Fruit fly (Drosophila melanogaster) whole organism, embryonic: Measurements from ENCODE around the gene SIFaR.

Experiments used
- BtbVII ChIP-seq: fragments of 200-800 bp; sonication (Bioruptor generic); optimal IDR thresholded peaks from 3 replicates; lab custom pipeline; 2017; ENCODE audit warnings: missing biosample characterization, mild to moderate bottlenecking, missing genetic modification characterization
- Bteb2 ChIP-seq: fragments of 200-800 bp; sonication (Bioruptor generic); optimal IDR thresholded peaks from 2 replicates; lab custom pipeline; 2016; ENCODE audit warnings: missing biosample characterization, missing genetic modification characterization
- CG11560 ChIP-seq: fragments of 200-800 bp; sonication (Bioruptor generic); IDR thresholded peaks from 3 replicates; pipeline ENCODE4 v1.3.6; 2022; ENCODE audit warnings: missing biosample characterization, missing genetic modification characterization
- CG12236 ChIP-seq: fragments of 200-800 bp; sonication (Bioruptor generic); optimal IDR thresholded peaks from 2 replicates; lab custom pipeline; 2016; ENCODE audit warnings: missing biosample characterization, missing genetic modification characterization
- CG12942 ChIP-seq: fragments of 200-800 bp; sonication (Bioruptor generic); optimal IDR thresholded peaks from 3 replicates; lab custom pipeline; 2016; ENCODE audit warnings: missing biosample characterization, missing genetic modification characterization
- CG16863 ChIP-seq: fragments of 200-800 bp; sonication (Bioruptor generic); optimal IDR thresholded peaks from 3 replicates; lab custom pipeline; 2016; ENCODE audit warnings: missing biosample characterization, missing genetic modification characterization
- CG17186 ChIP-seq: fragments of 200-800 bp; sonication (Bioruptor generic); optimal IDR thresholded peaks from 3 replicates; lab custom pipeline; 2017; ENCODE audit warnings: missing biosample characterization, missing genetic modification reagents, missing genetic modification characterization
- CG18619 ChIP-seq: fragments of 200-800 bp; sonication (Bioruptor generic); optimal IDR thresholded peaks from 3 replicates; lab custom pipeline; 2017; ENCODE audit warnings: missing biosample characterization, mild to moderate bottlenecking, missing genetic modification characterization
- CG2199 ChIP-seq: fragments of 200-800 bp; sonication (Bioruptor generic); IDR thresholded peaks from 3 replicates; pipeline ENCODE4 v1.3.6; 2022; ENCODE audit warnings: missing biosample characterization, missing genetic modification characterization
- CG31224 ChIP-seq: fragments of 200-800 bp; sonication (Bioruptor generic); IDR thresholded peaks from 2 replicates; pipeline ENCODE4 v1.3.6; 2022; ENCODE audit warnings: missing biosample characterization, missing genetic modification characterization
- CG33557 ChIP-seq: fragments of 200-800 bp; sonication (Bioruptor generic); optimal IDR thresholded peaks from 2 replicates; lab custom pipeline; 2019; ENCODE audit warnings: missing biosample characterization, mild to moderate bottlenecking, missing genetic modification characterization, moderate library complexity
- CG34422 ChIP-seq: fragments of 200-800 bp; sonication (Bioruptor generic); IDR thresholded peaks from 3 replicates; pipeline ENCODE4 v1.3.6; 2022; ENCODE audit warnings: missing biosample characterization, missing genetic modification characterization
- CG3995 ChIP-seq: fragments of 200-800 bp; sonication (Bioruptor generic); optimal IDR thresholded peaks from 3 replicates; lab custom pipeline; 2016; ENCODE audit warnings: missing biosample characterization, missing genetic modification characterization
- CG4282 ChIP-seq: fragments of 200-800 bp; sonication (Bioruptor generic); optimal IDR thresholded peaks from 2 replicates; lab custom pipeline; 2016; ENCODE audit warnings: missing biosample characterization, missing genetic modification characterization
- CG4820 ChIP-seq: fragments of 200-800 bp; sonication (Bioruptor generic); optimal IDR thresholded peaks from 3 replicates; lab custom pipeline; 2016; ENCODE audit warnings: missing biosample characterization, missing genetic modification characterization
- CG6272 ChIP-seq: fragments of 200-800 bp; sonication (Bioruptor generic); IDR thresholded peaks from 2 replicates; pipeline ENCODE4 v1.3.6; 2022; ENCODE audit warnings: missing biosample characterization, missing genetic modification characterization
- CG7963 ChIP-seq: fragments of 200-800 bp; sonication (Bioruptor generic); IDR thresholded peaks from 3 replicates; pipeline ENCODE4 v1.3.6; 2022; ENCODE audit warnings: missing biosample characterization, missing genetic modification characterization; ENCODE audit not compliant: partially characterized antibody
- CG9817 ChIP-seq: fragments of 200-800 bp; sonication (Bioruptor generic); optimal IDR thresholded peaks from 2 replicates; lab custom pipeline; 2018; ENCODE audit warnings: missing biosample characterization, mild to moderate bottlenecking, missing genetic modification characterization, moderate library complexity
- Chrac-16 ChIP-seq: fragments of 200-800 bp; sonication (Bioruptor generic); optimal IDR thresholded peaks from 3 replicates; lab custom pipeline; 2016; ENCODE audit warnings: missing biosample characterization, missing genetic modification characterization
- Dll ChIP-seq: fragments of 200-800 bp; sonication (Bioruptor generic); IDR thresholded peaks from 4 replicates; pipeline ENCODE4 v1.3.6; 2022; ENCODE audit warnings: missing biosample characterization, missing genetic modification characterization; ENCODE audit not compliant: partially characterized antibody
- ERR ChIP-seq: fragments of 200-800 bp; sonication (Bioruptor generic); optimal IDR thresholded peaks from 2 replicates; lab custom pipeline; 2016; ENCODE audit warnings: missing biosample characterization, missing genetic modification characterization
- Elba2 ChIP-seq: fragments of 200-800 bp; sonication (Bioruptor generic); optimal IDR thresholded peaks from 3 replicates; lab custom pipeline; 2016; ENCODE audit warnings: missing biosample characterization, missing genetic modification characterization
- H2.0 ChIP-seq: fragments of 200-800 bp; sonication (Bioruptor generic); IDR thresholded peaks from 2 replicates; pipeline ENCODE4 v1.3.6; 2022; ENCODE audit warnings: missing biosample characterization, missing genetic modification characterization
- Hr78 ChIP-seq, 2 experiments: fragments of 200-800 bp in 1 of 2; fragments of >200 bp in 1 of 2; sonication (Bioruptor generic) in 1 of 2; optimal IDR thresholded peaks; 2 replicates each; lab custom pipeline; 2017 to 2019; ENCODE audit warnings: missing biosample characterization in 2 of 2, missing genetic modification characterization in 2 of 2, mild to moderate bottlenecking in 1 of 2, moderate library complexity in 1 of 2
- MTF-1 ChIP-seq: fragments of 200-800 bp; sonication (Bioruptor generic); optimal IDR thresholded peaks from 2 replicates; lab custom pipeline; 2018; ENCODE audit warnings: missing biosample characterization, mild to moderate bottlenecking, missing genetic modification characterization, borderline replicate concordance
- Oli ChIP-seq: fragments of 200-800 bp; sonication (Bioruptor generic); optimal IDR thresholded peaks from 2 replicates; lab custom pipeline; 2018; ENCODE audit warnings: missing biosample characterization, mild to moderate bottlenecking, missing genetic modification characterization, moderate library complexity
- Spps ChIP-seq: fragments of 200-800 bp; sonication (Bioruptor generic); optimal IDR thresholded peaks from 2 replicates; lab custom pipeline; 2018; ENCODE audit warnings: missing biosample characterization, mild to moderate bottlenecking, missing genetic modification characterization
- Usf ChIP-seq: fragments of 200-800 bp; sonication (Bioruptor generic); optimal IDR thresholded peaks from 2 replicates; lab custom pipeline; 2017; ENCODE audit warnings: missing genotype, missing biosample characterization, missing genetic modification characterization
- ap ChIP-seq: fragments of 200-800 bp; sonication (Bioruptor generic); IDR thresholded peaks from 2 replicates; pipeline ENCODE4 v1.3.6; 2022; ENCODE audit warnings: missing biosample characterization, missing genetic modification characterization
- ato ChIP-seq: fragments of 200-800 bp; sonication (Bioruptor generic); IDR thresholded peaks from 2 replicates; pipeline ENCODE4 v1.3.6; 2022; ENCODE audit warnings: missing biosample characterization, missing genetic modification characterization; ENCODE audit not compliant: partially characterized antibody
- br ChIP-seq: fragments of >200 bp; optimal IDR thresholded peaks from 2 replicates; lab custom pipeline; 2017
- cas ChIP-seq: fragments of 200-800 bp; sonication (Bioruptor generic); IDR thresholded peaks from 2 replicates; pipeline ENCODE4 v1.3.6; 2022; ENCODE audit warnings: missing biosample characterization, missing genetic modification characterization
- ci ChIP-seq: fragments of 200-800 bp; sonication (Bioruptor generic); IDR thresholded peaks from 3 replicates; pipeline ENCODE4 v1.3.6; 2022; ENCODE audit warnings: missing biosample characterization, missing genetic modification characterization
- corto ChIP-seq: fragments of 200-800 bp; sonication (Bioruptor generic); optimal IDR thresholded peaks from 2 replicates; lab custom pipeline; 2016; ENCODE audit warnings: missing biosample characterization, mild to moderate bottlenecking, missing genetic modification characterization, moderate library complexity
- dan ChIP-seq: fragments of 200-800 bp; sonication (Bioruptor generic); IDR thresholded peaks from 2 replicates; pipeline ENCODE4 v1.3.6; 2022; ENCODE audit warnings: missing biosample characterization, missing genetic modification characterization
- danr ChIP-seq: fragments of 200-800 bp; sonication (Bioruptor generic); IDR thresholded peaks from 2 replicates; pipeline ENCODE4 v1.3.6; 2022; ENCODE audit warnings: missing biosample characterization, missing genetic modification characterization
- emc ChIP-seq: fragments of 200-800 bp; sonication (Bioruptor generic); optimal IDR thresholded peaks from 2 replicates; lab custom pipeline; 2016; ENCODE audit warnings: missing biosample characterization, missing genetic modification characterization
- ewg ChIP-seq: fragments of 200-800 bp; sonication (Bioruptor generic); optimal IDR thresholded peaks from 3 replicates; lab custom pipeline; 2017; ENCODE audit warnings: mild to moderate bottlenecking, missing biosample characterization, missing genetic modification reagents, missing genetic modification characterization
- fd3F ChIP-seq: fragments of 200-800 bp; sonication (Bioruptor generic); optimal IDR thresholded peaks from 2 replicates; lab custom pipeline; 2018; ENCODE audit warnings: missing biosample characterization, mild to moderate bottlenecking, missing genetic modification characterization, moderate library complexity
- gem ChIP-seq: fragments of 200-800 bp; sonication (Bioruptor generic); optimal IDR thresholded peaks from 2 replicates; lab custom pipeline; 2019; ENCODE audit warnings: missing biosample characterization, mild to moderate bottlenecking, missing genetic modification characterization, moderate library complexity
- insv ChIP-seq, 2 experiments: fragments of 200-800 bp; sonication (Bioruptor generic); optimal IDR thresholded peaks; 3 replicates each; lab custom pipeline; 2016 to 2018; ENCODE audit warnings: missing biosample characterization in 2 of 2, missing genetic modification characterization in 2 of 2
- klu ChIP-seq: fragments of 200-800 bp; sonication (Bioruptor generic); IDR thresholded peaks from 2 replicates; pipeline ENCODE4 v1.3.6; 2022; ENCODE audit warnings: missing biosample characterization, missing genetic modification characterization
- nerfin-1 ChIP-seq: fragments of 200-800 bp; sonication (Bioruptor generic); optimal IDR thresholded peaks from 3 replicates; lab custom pipeline; 2019; ENCODE audit warnings: missing biosample characterization, mild to moderate bottlenecking, missing genetic modification characterization, moderate library complexity
- peb ChIP-seq: fragments of 200-800 bp; sonication (Bioruptor generic); IDR thresholded peaks from 2 replicates; pipeline ENCODE4 v1.3.6; 2022; ENCODE audit warnings: missing biosample characterization, missing genetic modification characterization
- row ChIP-seq: fragments of 200-800 bp; sonication (Bioruptor generic); IDR thresholded peaks from 3 replicates; pipeline ENCODE4 v1.3.6; 2022; ENCODE audit warnings: missing biosample characterization, missing genetic modification characterization
- shn ChIP-seq: fragments of 200-800 bp; sonication (Bioruptor generic); optimal IDR thresholded peaks from 3 replicates; lab custom pipeline; 2016; ENCODE audit warnings: missing biosample characterization, missing genetic modification characterization
- sim ChIP-seq: fragments of 200-800 bp; sonication (Bioruptor generic); IDR thresholded peaks from 2 replicates; pipeline ENCODE4 v1.3.6; 2022; ENCODE audit warnings: missing biosample characterization, missing genetic modification characterization
- tgo ChIP-seq: fragments of 200-800 bp; sonication (Bioruptor generic); IDR thresholded peaks from 3 replicates; pipeline ENCODE4 v1.3.6; 2022; ENCODE audit warnings: missing biosample characterization, missing genetic modification characterization
- tll ChIP-seq, 2 experiments: fragments of 200-800 bp in 1 of 2; fragments of >200 bp in 1 of 2; sonication (Bioruptor generic) in 1 of 2; optimal IDR thresholded peaks; 2 replicates each; lab custom pipeline; 2017 to 2019; ENCODE audit warnings: missing biosample characterization in 2 of 2, missing genetic modification characterization in 2 of 2, mild to moderate bottlenecking in 1 of 2, moderate library complexity in 1 of 2
- toy ChIP-seq: fragments of 200-800 bp; sonication (Bioruptor generic); IDR thresholded peaks from 2 replicates; pipeline ENCODE4 v1.3.6; 2022; ENCODE audit warnings: missing biosample characterization, missing genetic modification characterization
- trem ChIP-seq: fragments of 200-800 bp; optimal IDR thresholded peaks from 3 replicates; lab custom pipeline; 2019; ENCODE audit warnings: missing biosample characterization, mild to moderate bottlenecking, missing genetic modification characterization, moderate library complexity
- trh ChIP-seq: fragments of 200-800 bp; sonication (Bioruptor generic); optimal IDR thresholded peaks from 2 replicates; lab custom pipeline; 2016; ENCODE audit warnings: missing biosample characterization, missing genetic modification characterization

The SIFaR gene

dm6 chr3R:21339006-21339420 lies 45.2 kb upstream of the SIFaR start (continued):
- TF ChIP-seq ato (GFP tag; lab: Robert Waterston, UW), result no peak
- no peak for TF ChIP-seq CG7963 (GFP tag; lab: Robert Waterston, UW)
- TF ChIP-seq br (lab: Kevin White, UChicago), result no peak
- no peak for TF ChIP-seq CG6272 (GFP tag; lab: Robert Waterston, UW)
- peak; percentile 49; the same call in 2 of the 3 replicates for TF ChIP-seq tgo (GFP tag; lab: Robert Waterston, UW)
- TF ChIP-seq toy (GFP tag; lab: Robert Waterston, UW), result no peak
- no peak for TF ChIP-seq CG17186
- peak; percentile 38 for TF ChIP-seq CG4820 (GFP tag; lab: Kevin White, UChicago)
- peak; percentile 68 for TF ChIP-seq CG18619 (GFP tag; lab: Kevin White, UChicago)
- no peak for TF ChIP-seq emc (GFP tag; lab: Kevin White, UChicago)
- TF ChIP-seq CG2199 (GFP tag; lab: Robert Waterston, UW), result no peak
- peak; percentile 52 for TF ChIP-seq BtbVII
- TF ChIP-seq MTF-1 (GFP tag; lab: Kevin White, UChicago), result no peak
- TF ChIP-seq CG11560 (tag; lab: Robert Waterston, UW), result no peak
- no peak for TF ChIP-seq Bteb2 (GFP tag; lab: Kevin White, UChicago)
- no peak for TF ChIP-seq H2.0 (GFP tag; lab: Robert Waterston, UW)
- peak; percentile 68 for TF ChIP-seq row (GFP tag; lab: Robert Waterston, UW)
- TF ChIP-seq CG12236 (GFP tag; lab: Kevin White, UChicago), result no peak
- TF ChIP-seq ERR (GFP tag; lab: Kevin White, UChicago), result no peak
- no peak for TF ChIP-seq Elba2 (GFP tag; lab: Kevin White, UChicago)
- TF ChIP-seq Spps, result peak; percentile 34
- TF ChIP-seq Dll, result no peak
- peak; percentile 71 for TF ChIP-seq Oli (tag; lab: Kevin White, UChicago)
- TF ChIP-seq Chrac-16 (GFP tag; lab: Kevin White, UChicago), result peak; percentile 19
- no peak for TF ChIP-seq CG31224 (GFP tag; lab: Robert Waterston, UW)
- no peak for TF ChIP-seq cas (GFP tag; lab: Robert Waterston, UW)
- TF ChIP-seq tll (GFP tag; optimal IDR thresholded peaks at IDR 0.05; lab: Kevin White, UChicago), result no peak
- no peak for TF ChIP-seq trem (tag; lab: Kevin White, UChicago)
- TF ChIP-seq CG33557 (GFP tag; lab: Kevin White, UChicago), result no peak
- peak in 1 of 2 experiments; percentile 13 for TF ChIP-seq Hr78 (GFP tag; optimal IDR thresholded peaks at IDR 0.05; lab: Kevin White, UChicago)
- TF ChIP-seq CG34422 (GFP tag; lab: Robert Waterston, UW), result no peak
- TF ChIP-seq fd3F (GFP tag; lab: Kevin White, UChicago), result peak; percentile 33
- TF ChIP-seq ap, result peak; percentile 14; the same call in 1 of the 2 replicates
- no peak for TF ChIP-seq insv (GFP tag; optimal IDR thresholded peaks at IDR 0.05; lab: Kevin White, UChicago)
- no peak for TF ChIP-seq CG12942 (GFP tag; lab: Kevin White, UChicago)
- TF ChIP-seq Usf (GFP tag; lab: Kevin White, UChicago), result no peak
- peak; percentile 84 for TF ChIP-seq gem (tag; lab: Kevin White, UChicago)
- 0 out of 2 replicates have a peak, but pooled peaks have one; percentile 9 for TF ChIP-seq sim
- TF ChIP-seq shn (GFP tag; lab: Kevin White, UChicago), result no peak
- no peak for TF ChIP-seq klu
- peak; percentile 10 for TF ChIP-seq CG9817 (tag; lab: Kevin White, UChicago)
- TF ChIP-seq CG4282 (GFP tag; lab: Kevin White, UChicago), result no peak
- TF ChIP-seq dan, result no peak
- TF ChIP-seq danr (GFP tag; lab: Robert Waterston, UW), result no peak
- peak; percentile 4 for TF ChIP-seq CG16863 (GFP tag; lab: Kevin White, UChicago)
- TF ChIP-seq corto (GFP tag; lab: Kevin White, UChicago), result no peak
- TF ChIP-seq ci (GFP tag; lab: Robert Waterston, UW), result no peak
- TF ChIP-seq ewg (GFP tag; lab: Kevin White, UChicago), result peak; percentile 1
- no peak for TF ChIP-seq trh (GFP tag; lab: Kevin White, UChicago)
- TF ChIP-seq peb (GFP tag; lab: Robert Waterston, UW), result no peak
- TF ChIP-seq nerfin-1 (tag; lab: Kevin White, UChicago), result no peak
- TF ChIP-seq CG3995, result no peak
